Fruit fly (Drosophila melanogaster) S2 (cell line): Measurements from ENCODE around the gene polybromo.

Experiments used
- CG8478 ChIP-seq: fragments of >200 bp; optimal IDR thresholded peaks from 2 replicates; lab custom pipeline; 2018
- CTCF ChIP-seq, 2 experiments: fragments of >200 bp; optimal IDR thresholded peaks; 2 replicates each; lab custom pipeline; 2018

polybromo gene

DNA sequence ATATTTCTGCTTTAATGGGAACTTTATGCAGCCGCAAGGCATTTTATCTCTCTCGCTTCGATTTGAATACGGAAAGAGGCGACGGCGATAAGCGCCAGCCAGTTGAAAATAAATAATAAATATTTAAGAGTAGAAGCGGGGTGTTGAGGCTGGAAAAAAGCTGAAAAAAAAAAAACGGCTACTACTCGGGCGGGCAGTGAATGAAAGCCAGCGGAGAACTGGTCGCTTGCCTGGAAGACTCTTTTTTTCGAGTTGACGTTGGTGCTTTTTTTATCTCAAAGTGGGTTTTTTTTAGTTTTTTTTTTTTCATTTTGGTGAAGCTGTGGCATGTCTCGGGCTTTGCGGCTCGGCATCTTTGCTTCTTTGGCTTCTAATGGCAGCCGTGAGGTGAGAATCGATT lies 31.6 kb downstream of the polybromo start:
- TF ChIP-seq CTCF (optimal IDR thresholded peaks at IDR 0.05; lab: Kevin White, UChicago) (no peak), CG8478 (no peak)

DNA sequence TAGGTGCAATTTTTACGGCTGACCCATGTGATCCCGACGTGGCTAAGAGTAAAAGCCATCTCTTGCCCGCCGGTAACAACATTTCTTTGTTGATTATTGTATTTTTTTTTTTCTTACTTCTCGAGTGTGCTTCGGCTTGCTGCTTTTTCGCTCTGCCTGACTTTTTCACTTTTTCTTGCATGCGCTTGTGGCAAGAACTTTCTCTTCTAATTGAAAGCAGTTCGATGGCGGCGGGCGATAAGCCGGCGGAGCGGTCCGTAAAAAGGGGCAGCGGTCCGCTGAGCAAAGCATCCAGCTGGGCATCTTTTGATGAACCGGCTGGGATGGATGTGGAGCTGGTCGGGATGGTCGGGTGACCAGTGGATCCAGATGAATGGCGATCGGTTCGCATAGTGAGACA lies 32.0 kb downstream of the polybromo start:
- TF ChIP-seq CTCF (optimal IDR thresholded peaks at IDR 0.05; lab: Kevin White, UChicago): no peak
- TF ChIP-seq CG8478: no peak

dm6 chr3R:24771273-24772231 lies 33.5 kb downstream of the polybromo start, which contains the start of gene CG42331:
TSS of gene CG42331 (plus strand) at chr3R:24772181.
- TF ChIP-seq CTCF (optimal IDR thresholded peaks at IDR 0.05; lab: Kevin White, UChicago) (no peak), CG8478 (no peak)

DNA sequence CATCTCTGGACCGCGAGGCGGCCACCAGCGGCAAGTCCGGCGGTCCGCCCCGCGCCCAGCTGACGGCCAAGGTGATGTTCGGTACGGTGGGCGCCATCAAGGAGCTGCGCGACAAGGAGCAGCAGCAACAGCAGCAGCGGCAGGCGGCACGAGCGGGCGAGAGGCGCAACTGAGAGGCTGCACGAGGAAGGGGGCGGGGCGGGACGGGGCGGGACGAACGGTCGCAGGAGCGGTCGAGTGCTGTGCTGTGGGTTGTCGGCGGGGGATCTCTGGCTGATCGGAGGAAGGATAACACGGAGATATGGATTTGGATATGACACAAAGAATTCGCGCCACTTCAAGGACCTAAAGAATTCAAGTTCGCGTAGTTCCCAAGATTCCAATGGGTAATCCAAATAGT lies 35.5 kb downstream of the polybromo start:
- TF ChIP-seq CTCF (optimal IDR thresholded peaks at IDR 0.05; lab: Kevin White, UChicago) (no peak), CG8478 (no peak)

DNA sequence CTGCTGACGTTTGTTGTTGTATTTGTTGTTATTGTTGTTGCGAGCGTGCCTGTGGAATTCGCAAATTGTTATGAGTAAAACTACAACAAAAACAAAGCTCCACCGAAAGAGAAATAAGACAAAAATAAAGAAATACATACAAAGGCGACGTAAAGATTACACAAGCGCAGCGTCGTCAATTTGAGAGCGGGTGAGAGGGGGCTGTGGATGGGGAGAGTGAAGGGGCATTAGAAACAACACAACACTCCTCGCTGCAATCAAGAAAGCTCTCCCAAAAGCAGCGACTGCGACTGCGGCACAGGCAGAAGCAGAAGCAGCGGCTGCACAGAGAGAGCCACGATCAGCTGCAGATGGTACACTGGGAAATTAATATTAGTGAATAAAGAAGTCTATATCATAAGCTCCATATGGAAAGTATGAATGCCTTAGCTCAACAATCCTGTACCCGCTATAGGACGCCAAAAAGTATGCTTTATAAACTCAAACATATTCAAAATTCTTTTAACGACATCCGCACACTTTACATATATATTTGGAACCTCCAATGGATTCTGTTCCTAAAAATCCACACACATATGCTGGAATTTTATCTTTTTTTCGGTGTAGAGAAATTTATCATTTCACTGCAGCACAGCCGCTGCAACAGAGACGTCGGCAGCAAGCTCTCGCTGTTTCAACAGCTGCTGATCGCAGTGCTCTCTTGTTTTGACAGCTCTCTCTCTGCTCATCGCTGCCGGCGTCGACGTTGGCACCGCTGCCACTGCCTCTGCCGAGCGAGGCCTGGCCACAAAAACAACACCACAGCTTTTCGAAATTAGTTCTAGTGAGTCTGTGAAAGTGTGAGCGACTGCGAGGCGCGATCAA lies 36.3 kb downstream of the polybromo start, which contains the start of gene CG13631:
Gene CG13631, plus strand, starts transcription at position 814 of the 864 bp plus-strand sequence.
- no peak for TF ChIP-seq CTCF (optimal IDR thresholded peaks at IDR 0.05; lab: Kevin White, UChicago)
- TF ChIP-seq CG8478: no peak

dm6 chr3R:24767667-24768340 lies 37.3 kb downstream of the polybromo start:
- TF ChIP-seq CTCF (optimal IDR thresholded peaks at IDR 0.05; lab: Kevin White, UChicago): no peak
- no peak for TF ChIP-seq CG8478

dm6 chr3R:24766684-24767083 lies 38.4 kb downstream of the polybromo start:
- TF ChIP-seq CG8478 (no peak), CTCF (optimal IDR thresholded peaks at IDR 0.05; lab: Kevin White, UChicago) (no peak)

dm6 chr3R:24764971-24765370 lies 40.1 kb downstream of the polybromo start, which contains the start of gene AstA:
TSS of gene AstA (minus strand) at chr3R:24765071.
- TF ChIP-seq CTCF (optimal IDR thresholded peaks at IDR 0.05; lab: Kevin White, UChicago) (no peak), CG8478 (no peak)

- TF ChIP-seq CTCF (optimal IDR thresholded peaks at IDR 0.05; lab: Kevin White, UChicago) (no peak), CG8478 (no peak)
Measured at dm6 chr3R:24753561-24754027, 51.5 kb downstream of the polybromo start, which contains the start of gene asp. TSS of gene asp (plus strand) at chr3R:24753849.
